Worm (Caenorhabditis elegans): ENCODE results near the gene T13H10.2.

T13H10.2 gene

DNA sequence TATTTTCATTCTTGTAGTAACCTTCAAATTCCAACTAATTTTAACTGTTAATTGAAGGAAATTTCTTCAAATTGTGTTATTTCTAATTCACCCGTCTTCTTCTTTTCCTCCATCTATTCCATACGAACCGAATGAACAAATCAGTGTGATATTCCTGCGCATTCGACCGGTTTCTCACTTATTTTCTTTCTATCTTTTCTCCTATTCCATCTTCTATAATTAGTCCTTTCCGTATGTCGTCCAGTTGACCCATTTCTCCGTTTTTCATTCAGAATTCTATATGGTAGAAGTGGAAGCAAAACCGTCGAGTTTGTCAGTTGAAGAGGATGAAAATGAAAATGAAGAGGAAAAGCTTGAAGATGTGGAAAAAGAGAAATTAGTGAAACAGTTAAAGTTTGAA, 45.5 kb downstream of the T13H10.2 start, which contains the start of gene magu-4:
Gene magu-4, plus strand, starts transcription at position 218 of the 400 bp plus-strand sequence.
- TF ChIP-seq cog-1 (tag; optimal IDR thresholded peaks at IDR 0.05) (no peak), ztf-29 (GFP tag; IDR thresholded peaks at IDR 0.05) (no peak), med-1 (GFP tag; optimal IDR thresholded peaks at IDR 0.05; ENCODE audit: insufficient read depth) (no peak), T22C8.4 (GFP tag; IDR thresholded peaks at IDR 0.05) (no peak), ref-1 (GFP tag; conservative IDR thresholded peaks at IDR 0.05) (no peak), flt-1 (GFP tag; IDR thresholded peaks at IDR 0.05) (no peak), tab-1 (GFP tag; IDR thresholded peaks at IDR 0.05) (no peak), ztf-23 (GFP tag; IDR thresholded peaks at IDR 0.05) (no peak), klf-2 (GFP tag; conservative IDR thresholded peaks at IDR 0.05) (no peak)
